Worm (Caenorhabditis elegans): Measurements from ENCODE around the gene siah-1.

ce11 chrIV:3743748-3744147, at the start of gene siah-1:
- TF ChIP-seq lin-35 (GFP tag; optimal IDR thresholded peaks at IDR 0.05) (peak in 1 of 2 experiments; percentile 42), ceh-82 (tag; optimal IDR thresholded peaks at IDR 0.05) (no peak), pqm-1 (tag; optimal IDR thresholded peaks at IDR 0.05) (no peak)
